Worm (Caenorhabditis elegans): ENCODE measurements around the gene F35B3.4.

DNA sequence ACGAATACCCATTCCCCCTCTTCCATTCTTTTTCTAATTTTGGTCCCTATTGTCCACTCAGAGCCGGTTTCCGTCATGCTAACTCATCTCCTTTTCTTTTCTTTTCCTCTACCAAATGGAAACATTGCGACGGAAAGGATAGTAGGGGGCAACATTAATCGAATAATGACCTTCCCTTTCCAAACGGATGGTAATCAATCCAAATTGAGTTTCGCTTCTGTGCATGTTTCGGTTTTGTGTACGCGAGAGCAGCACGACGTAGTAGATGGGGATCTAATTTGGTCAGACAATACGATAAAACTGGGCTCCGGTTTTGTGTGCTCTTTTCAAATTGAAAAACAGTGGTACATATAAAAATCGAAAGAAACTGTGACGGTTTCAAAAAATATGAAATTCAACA is 29.3 kb downstream of the F35B3.4 start:
- TF ChIP-seq egl-27 (tag; optimal IDR thresholded peaks at IDR 0.05): no peak
- no peak for TF ChIP-seq lin-39 (tag; optimal IDR thresholded peaks at IDR 0.05)
- TF ChIP-seq xbp-1 (tag; optimal IDR thresholded peaks at IDR 0.05): no peak
- TF ChIP-seq lin-13 (GFP tag; optimal IDR thresholded peaks at IDR 0.05): no peak
- TF ChIP-seq lin-35 (GFP tag; optimal IDR thresholded peaks at IDR 0.05): no peak
- no peak for TF ChIP-seq lin-15B (tag; optimal IDR thresholded peaks at IDR 0.05)
- TF ChIP-seq mdl-1 (tag; optimal IDR thresholded peaks at IDR 0.05): no peak
- TF ChIP-seq sptf-1 (tag; optimal IDR thresholded peaks at IDR 0.05): no peak
